Worm (Caenorhabditis elegans) whole organism, L2 larva: ENCODE data around the gene ugt-52.
A peak's percentile ranks its signal among the peaks of the same experiment; 100 is the strongest.

Experiments
- C34F6.9 ChIP-seq: fragments of 150-350 bp; optimal IDR thresholded peaks from 2 replicates; lab custom pipeline; 2014; ENCODE audit warnings: missing biosample characterization, missing genetic modification characterization
- aly-2 ChIP-seq: fragments of 150-350 bp; optimal IDR thresholded peaks from 2 replicates; lab custom pipeline; 2014; ENCODE audit warnings: missing biosample characterization, missing genetic modification characterization
- ama-1 ChIP-seq: fragments of 150-350 bp; optimal IDR thresholded peaks from 2 replicates; lab custom pipeline; 2018; ENCODE audit warnings: inconsistent platforms
- blmp-1 ChIP-seq: sonication (generic microtip); optimal IDR thresholded peaks from 2 replicates; lab custom pipeline; 2017; ENCODE audit warnings: missing genetic modification characterization, mild to moderate bottlenecking, missing compliant biosample characterization, antibody characterized with exemption, moderate library complexity; ENCODE audit not compliant: insufficient read depth
- ceh-16 ChIP-seq: fragments of 150-350 bp; optimal IDR thresholded peaks from 2 replicates; lab custom pipeline; 2014; ENCODE audit warnings: missing biosample characterization, missing genetic modification characterization
- crh-2 ChIP-seq: sonication (generic microtip); optimal IDR thresholded peaks from 2 replicates; lab custom pipeline; 2017; ENCODE audit warnings: missing biosample characterization, missing genetic modification characterization
- dmd-4 ChIP-seq: sonication (generic microtip); optimal IDR thresholded peaks from 2 replicates; lab custom pipeline; 2017; ENCODE audit warnings: missing biosample characterization, missing genetic modification characterization
- egl-27 ChIP-seq: sonication (generic microtip); optimal IDR thresholded peaks from 3 replicates; lab custom pipeline; 2017; ENCODE audit warnings: missing biosample characterization, missing genetic modification reagents, missing genetic modification characterization
- elt-1 ChIP-seq: fragments of 150-350 bp; optimal IDR thresholded peaks from 2 replicates; lab custom pipeline; 2014; ENCODE audit warnings: missing biosample characterization, missing genetic modification characterization
- fos-1 ChIP-seq: fragments of 150-350 bp; optimal IDR thresholded peaks from 2 replicates; lab custom pipeline; 2014; ENCODE audit warnings: missing biosample characterization, missing genetic modification characterization
- gmeb-1 ChIP-seq: fragments of 150-350 bp; optimal IDR thresholded peaks from 2 replicates; lab custom pipeline; 2014; ENCODE audit warnings: missing biosample characterization, missing genetic modification characterization
- lin-11 ChIP-seq: fragments of 150-350 bp; sonication (generic microtip); optimal IDR thresholded peaks from 2 replicates; lab custom pipeline; 2014; ENCODE audit warnings: missing biosample characterization, missing genetic modification characterization, inconsistent platforms, mixed read lengths
- lin-13 ChIP-seq: fragments of 150-350 bp; optimal IDR thresholded peaks from 2 replicates; lab custom pipeline; 2014; ENCODE audit warnings: missing biosample characterization, missing genetic modification reagents, missing genetic modification characterization
- mbf-1 ChIP-seq: sonication (generic microtip); optimal IDR thresholded peaks from 2 replicates; lab custom pipeline; 2017; ENCODE audit warnings: missing biosample characterization, missing genetic modification characterization
- mdl-1 ChIP-seq, 2 experiments: fragments of 150-350 bp in 1 of 2; sonication (generic microtip) in 1 of 2; optimal IDR thresholded peaks; 2 replicates each; lab custom pipeline; 2017; ENCODE audit warnings: missing biosample characterization in 2 of 2, missing genetic modification characterization in 2 of 2
- nhr-12 ChIP-seq: fragments of 150-350 bp; optimal IDR thresholded peaks from 2 replicates; lab custom pipeline; 2014; ENCODE audit warnings: missing biosample characterization, missing genetic modification characterization
- nhr-129 ChIP-seq: fragments of 150-350 bp; optimal IDR thresholded peaks from 2 replicates; lab custom pipeline; 2014; ENCODE audit warnings: missing biosample characterization, missing genetic modification characterization
- nhr-21 ChIP-seq: fragments of 150-350 bp; optimal IDR thresholded peaks from 2 replicates; lab custom pipeline; 2014; ENCODE audit warnings: missing biosample characterization, missing genetic modification characterization
- nhr-23 ChIP-seq: fragments of 150-350 bp; optimal IDR thresholded peaks from 2 replicates; lab custom pipeline; 2014; ENCODE audit warnings: missing biosample characterization, missing genetic modification reagents, missing genetic modification characterization
- nhr-237 ChIP-seq: fragments of 150-350 bp; optimal IDR thresholded peaks from 2 replicates; lab custom pipeline; 2014; ENCODE audit warnings: missing biosample characterization, missing genetic modification characterization
- nhr-25 ChIP-seq: fragments of 150-350 bp; sonication (generic microtip); optimal IDR thresholded peaks from 3 replicates; lab custom pipeline; 2014; ENCODE audit warnings: missing biosample characterization, missing genetic modification characterization
- peb-1 ChIP-seq: fragments of 150-350 bp; optimal IDR thresholded peaks from 2 replicates; lab custom pipeline; 2014; ENCODE audit warnings: missing biosample characterization, missing genetic modification characterization
- sem-4 ChIP-seq: fragments of 150-350 bp; optimal IDR thresholded peaks from 2 replicates; lab custom pipeline; 2014; ENCODE audit warnings: missing biosample characterization, missing genetic modification reagents, missing genetic modification characterization
- skn-1 ChIP-seq: sonication (generic microtip); optimal IDR thresholded peaks from 2 replicates; lab custom pipeline; 2017; ENCODE audit warnings: missing biosample characterization, missing genetic modification characterization
- sma-3 ChIP-seq: sonication (generic microtip); optimal IDR thresholded peaks from 2 replicates; lab custom pipeline; 2016; ENCODE audit warnings: missing genetic modification reagents, missing genetic modification characterization, missing compliant biosample characterization
- sma-9 ChIP-seq, 2 experiments: fragments of 150-350 bp in 1 of 2; sonication (generic microtip) in 1 of 2; optimal IDR thresholded peaks; 2 replicates each; lab custom pipeline; 2014 to 2016; ENCODE audit warnings: missing genetic modification characterization in 2 of 2, mild to moderate bottlenecking in 1 of 2, missing biosample characterization in 1 of 2, missing compliant biosample characterization in 1 of 2, missing genetic modification reagents in 1 of 2, moderate library complexity in 1 of 2
- snpc-4 ChIP-seq: fragments of 150-350 bp; optimal IDR thresholded peaks from 2 replicates; lab custom pipeline; 2014; ENCODE audit warnings: missing biosample characterization, missing genetic modification characterization
- unc-55 ChIP-seq: fragments of 150-350 bp; sonication (generic microtip); optimal IDR thresholded peaks from 3 replicates; lab custom pipeline; 2014; ENCODE audit warnings: missing biosample characterization, missing genetic modification reagents, missing genetic modification characterization
- unc-62 ChIP-seq: fragments of 150-350 bp; optimal IDR thresholded peaks from 2 replicates; lab custom pipeline; 2014; ENCODE audit warnings: missing biosample characterization, missing genetic modification reagents, missing genetic modification characterization
- ztf-11 ChIP-seq: sonication (generic microtip); optimal IDR thresholded peaks from 2 replicates; lab custom pipeline; 2017; ENCODE audit warnings: missing biosample characterization, missing genetic modification characterization

The ugt-52 gene

ce11 chrIV:760267-760666 is 18.3 kb upstream of the ugt-52 start, which contains the start of gene gst-40:
Gene gst-40 (plus strand): TSS chrIV:760502.
- peak; percentile 23 for TF ChIP-seq unc-55 (GFP tag; lab: Kevin White, UChicago)
- no peak for TF ChIP-seq sem-4 (tag; lab: Kevin White, UChicago)

- TF ChIP-seq nhr-21 (peak; percentile 26), sma-3 (GFP tag; lab: Kevin White, UChicago) (peak; percentile 78), ama-1 (lab: Kevin White, UChicago) (peak; percentile 80), sma-9 (GFP tag; optimal IDR thresholded peaks at IDR 0.05; lab: Kevin White, UChicago) (peak; percentile 13), sma-9 (tag; optimal IDR thresholded peaks at IDR 0.05; lab: Kevin White, UChicago) (no peak), blmp-1 (no peak), crh-2 (peak; percentile 19), elt-1 (no peak)
- TF ChIP-seq, all 48 proteins: peak for 5
These were observed 16.5 kb upstream of the ugt-52 start for ce11 chrIV:762016-762459.

- TF ChIP-seq crh-2 (no peak), unc-62 (GFP tag; lab: Kevin White, UChicago) (no peak), dmd-4 (tag; lab: Kevin White, UChicago) (no peak), C34F6.9 (tag; lab: Kevin White, UChicago) (no peak), aly-2 (tag; lab: Kevin White, UChicago) (no peak), nhr-12 (tag; lab: Kevin White, UChicago) (no peak), lin-11 (tag; lab: Kevin White, UChicago) (no peak), mdl-1 (tag; optimal IDR thresholded peaks at IDR 0.05; lab: Kevin White, UChicago) (no peak), ama-1 (lab: Kevin White, UChicago) (no peak), nhr-23 (tag; lab: Kevin White, UChicago) (no peak), lin-13 (GFP tag; lab: Kevin White, UChicago) (no peak), sma-3 (GFP tag; lab: Kevin White, UChicago) (no peak), elt-1 (no peak), mbf-1 (tag; lab: Kevin White, UChicago) (no peak), sem-4 (tag; lab: Kevin White, UChicago) (no peak), skn-1 (tag; lab: Kevin White, UChicago) (no peak)
These were observed 15.9 kb upstream of the ugt-52 start for ce11 chrIV:762486-763376.

ce11 chrIV:763377-764063 is 15.1 kb upstream of the ugt-52 start, which contains the start of gene col-103:
Gene col-103 (minus strand): TSS chrIV:763678.
- TF ChIP-seq gmeb-1, result peak; percentile 34
- no peak for TF ChIP-seq egl-27 (tag; lab: Kevin White, UChicago)
- peak; percentile 22 for TF ChIP-seq fos-1 (tag; lab: Kevin White, UChicago)
- no peak for TF ChIP-seq snpc-4 (tag; lab: Kevin White, UChicago)
- peak; percentile 93 for TF ChIP-seq ama-1 (lab: Kevin White, UChicago)
- TF ChIP-seq unc-62 (GFP tag; lab: Kevin White, UChicago), result no peak
- TF ChIP-seq sma-3 (GFP tag; lab: Kevin White, UChicago), result peak; percentile 48
- TF ChIP-seq sma-9 (GFP tag; optimal IDR thresholded peaks at IDR 0.05; lab: Kevin White, UChicago), result no peak
- no peak for TF ChIP-seq sma-9 (tag; optimal IDR thresholded peaks at IDR 0.05; lab: Kevin White, UChicago)
- peak; percentile 11 for TF ChIP-seq ceh-16 (tag; lab: Kevin White, UChicago)
- peak; percentile 54 for TF ChIP-seq nhr-129 (tag; lab: Kevin White, UChicago)
- peak; percentile 45 for TF ChIP-seq nhr-25 (tag; lab: Kevin White, UChicago)
- no peak for TF ChIP-seq elt-1
- TF ChIP-seq ztf-11 (tag; lab: Kevin White, UChicago), result no peak
- no peak for TF ChIP-seq nhr-12 (tag; lab: Kevin White, UChicago)
- no peak for TF ChIP-seq mdl-1 (tag; optimal IDR thresholded peaks at IDR 0.05; lab: Kevin White, UChicago)
- peak; percentile 17 for TF ChIP-seq nhr-21

- TF ChIP-seq nhr-237 (no peak), nhr-23 (tag; lab: Kevin White, UChicago) (no peak), peb-1 (no peak), blmp-1 (peak; percentile 56)
- TF ChIP-seq, all 48 proteins: peak for 1
These were observed 10.3 kb upstream of the ugt-52 start, which contains the start of gene F56B3.2 for ce11 chrIV:768312-768711. Gene F56B3.2 (minus strand): TSS chrIV:768584.
